Fruit fly (Drosophila melanogaster) whole organism, embryonic: ENCODE measurements around the gene Ubc6.

Experiments
- Ada2b ChIP-seq: fragments of 200-800 bp; sonication (Bioruptor generic); IDR thresholded peaks from 2 replicates; pipeline ENCODE4 v1.3.6; 2022; ENCODE audit warnings: missing biosample characterization, missing genetic modification characterization
- Adf1 ChIP-seq: fragments of 200-800 bp; sonication (Bioruptor generic); IDR thresholded peaks from 2 replicates; pipeline ENCODE4 v1.3.6; 2022; ENCODE audit warnings: missing biosample characterization, missing genetic modification characterization
- Aef1 ChIP-seq: fragments of 200-800 bp; sonication (Bioruptor generic); IDR thresholded peaks from 3 replicates; pipeline ENCODE4 v1.3.6; 2022; ENCODE audit warnings: missing biosample characterization, missing genetic modification characterization
- Antp ChIP-seq: fragments of 200-800 bp; sonication (Bioruptor generic); optimal IDR thresholded peaks from 3 replicates; lab custom pipeline; 2016; ENCODE audit warnings: missing biosample characterization, missing genetic modification characterization
- Bgb ChIP-seq: fragments of 200-800 bp; sonication (Bioruptor generic); IDR thresholded peaks from 2 replicates; pipeline ENCODE4 v1.3.6; 2022; ENCODE audit warnings: missing biosample characterization, missing genetic modification characterization; ENCODE audit not compliant: partially characterized antibody
- CG11398 ChIP-seq: fragments of 200-800 bp; sonication (Bioruptor generic); optimal IDR thresholded peaks from 2 replicates; lab custom pipeline; 2016; ENCODE audit warnings: missing biosample characterization, missing genetic modification characterization
- CG2712 ChIP-seq: fragments of 200-800 bp; optimal IDR thresholded peaks from 3 replicates; lab custom pipeline; 2019; ENCODE audit warnings: missing biosample characterization, mild to moderate bottlenecking, missing genetic modification characterization, moderate library complexity
- CG2875 ChIP-seq: fragments of 200-800 bp; sonication (Bioruptor generic); optimal IDR thresholded peaks from 2 replicates; lab custom pipeline; 2017; ENCODE audit warnings: missing biosample characterization, mild to moderate bottlenecking, missing genetic modification characterization, missing genetic modification reagents
- CG3065 ChIP-seq: fragments of 200-800 bp; sonication (Bioruptor generic); optimal IDR thresholded peaks from 2 replicates; lab custom pipeline; 2016; ENCODE audit warnings: missing biosample characterization, missing genetic modification characterization
- CG34224 ChIP-seq: fragments of 200-800 bp; sonication (Bioruptor generic); IDR thresholded peaks from 3 replicates; pipeline ENCODE4 v1.3.6; 2022; ENCODE audit warnings: missing biosample characterization, missing genetic modification characterization; ENCODE audit not compliant: partially characterized antibody
- CG34422 ChIP-seq: fragments of 200-800 bp; sonication (Bioruptor generic); IDR thresholded peaks from 3 replicates; pipeline ENCODE4 v1.3.6; 2022; ENCODE audit warnings: missing biosample characterization, missing genetic modification characterization
- CG7745 ChIP-seq: fragments of 200-800 bp; sonication (Bioruptor generic); optimal IDR thresholded peaks from 2 replicates; lab custom pipeline; 2018; ENCODE audit warnings: missing biosample characterization, mild to moderate bottlenecking, missing genetic modification characterization, moderate library complexity
- CG8290 ChIP-seq, 3 experiments: fragments of 200-800 bp; sonication (Bioruptor generic); optimal IDR thresholded peaks; 2 replicates each; lab custom pipeline; 2016 to 2019; ENCODE audit warnings: missing biosample characterization in 3 of 3, missing genetic modification characterization in 3 of 3, mild to moderate bottlenecking in 2 of 3, moderate library complexity in 1 of 3
- CG8765 ChIP-seq: fragments of 200-800 bp; sonication (Bioruptor generic); IDR thresholded peaks from 2 replicates; pipeline ENCODE4 v1.3.6; 2022; ENCODE audit warnings: missing biosample characterization, missing genetic modification characterization
- CG9437 ChIP-seq: fragments of 200-800 bp; sonication (Bioruptor generic); optimal IDR thresholded peaks from 2 replicates; lab custom pipeline; 2018; ENCODE audit warnings: missing biosample characterization, mild to moderate bottlenecking, missing genetic modification characterization
- CrebB ChIP-seq: fragments of 200-800 bp; sonication (Bioruptor generic); optimal IDR thresholded peaks from 3 replicates; lab custom pipeline; 2018; ENCODE audit warnings: missing biosample characterization, mild to moderate bottlenecking, missing genetic modification characterization
- D19B ChIP-seq: fragments of 200-800 bp; sonication (Bioruptor generic); optimal IDR thresholded peaks from 2 replicates; lab custom pipeline; 2017; ENCODE audit warnings: missing biosample characterization, mild to moderate bottlenecking, missing genetic modification characterization
- Dp ChIP-seq: fragments of 200-800 bp; sonication (Bioruptor generic); optimal IDR thresholded peaks from 2 replicates; lab custom pipeline; 2018; ENCODE audit warnings: missing biosample characterization, mild to moderate bottlenecking, missing genetic modification characterization, moderate library complexity
- Elba2 ChIP-seq: fragments of 200-800 bp; sonication (Bioruptor generic); optimal IDR thresholded peaks from 3 replicates; lab custom pipeline; 2016; ENCODE audit warnings: missing biosample characterization, missing genetic modification characterization
- Ets97D ChIP-seq: fragments of 200-800 bp; sonication (Bioruptor generic); optimal IDR thresholded peaks from 3 replicates; lab custom pipeline; 2016; ENCODE audit warnings: missing biosample characterization, missing genetic modification characterization
- Fer3 ChIP-seq: fragments of 200-800 bp; sonication (Bioruptor generic); optimal IDR thresholded peaks from 2 replicates; lab custom pipeline; 2018; ENCODE audit warnings: missing biosample characterization, mild to moderate bottlenecking, missing genetic modification characterization, moderate library complexity
- HLH3B ChIP-seq: fragments of 200-800 bp; sonication (Bioruptor generic); IDR thresholded peaks from 2 replicates; pipeline ENCODE4 v1.3.6; 2022; ENCODE audit warnings: missing biosample characterization, missing genetic modification characterization
- HLH54F ChIP-seq: fragments of 200-800 bp; sonication (Bioruptor generic); optimal IDR thresholded peaks from 3 replicates; lab custom pipeline; 2016; ENCODE audit warnings: missing biosample characterization, missing genetic modification characterization
- Hsf ChIP-seq: fragments of 200-800 bp; sonication (Bioruptor generic); optimal IDR thresholded peaks from 3 replicates; lab custom pipeline; 2016; ENCODE audit warnings: missing biosample characterization, missing genetic modification characterization
- NC2α ChIP-seq: fragments of 200-800 bp; sonication (Bioruptor generic); optimal IDR thresholded peaks from 2 replicates; lab custom pipeline; 2016; ENCODE audit warnings: missing biosample characterization, missing genetic modification characterization
- Nf-YC ChIP-seq: fragments of 200-800 bp; optimal IDR thresholded peaks from 3 replicates; lab custom pipeline; 2019; ENCODE audit warnings: missing biosample characterization, mild to moderate bottlenecking, missing genetic modification characterization, moderate library complexity
- Ravus ChIP-seq: fragments of 200-800 bp; sonication (Bioruptor generic); IDR thresholded peaks from 2 replicates; pipeline ENCODE4 v1.3.6; 2022; ENCODE audit warnings: missing biosample characterization, missing genetic modification characterization
- Scr ChIP-seq: fragments of 200-800 bp; sonication (Bioruptor generic); IDR thresholded peaks from 2 replicates; pipeline ENCODE4 v1.3.6; 2022; ENCODE audit warnings: missing biosample characterization, missing genetic modification characterization; ENCODE audit not compliant: partially characterized antibody
- az2 ChIP-seq: fragments of 200-800 bp; sonication (Bioruptor generic); optimal IDR thresholded peaks from 3 replicates; lab custom pipeline; 2016; ENCODE audit warnings: missing biosample characterization, missing genetic modification characterization
- chm ChIP-seq: fragments of 200-800 bp; sonication (Bioruptor generic); IDR thresholded peaks from 2 replicates; pipeline ENCODE4 v1.3.6; 2022; ENCODE audit warnings: missing biosample characterization, missing genetic modification characterization
- corto ChIP-seq: fragments of 200-800 bp; sonication (Bioruptor generic); optimal IDR thresholded peaks from 2 replicates; lab custom pipeline; 2016; ENCODE audit warnings: missing biosample characterization, mild to moderate bottlenecking, missing genetic modification characterization, moderate library complexity
- dpn ChIP-seq, 2 experiments: fragments of 200-800 bp; sonication (Bioruptor generic); optimal IDR thresholded peaks; 3 replicates each; lab custom pipeline; 2016; ENCODE audit warnings: missing biosample characterization in 2 of 2, missing genetic modification characterization in 2 of 2
- gsb-n ChIP-seq: fragments of 200-800 bp; sonication (Bioruptor generic); optimal IDR thresholded peaks from 3 replicates; lab custom pipeline; 2018; ENCODE audit warnings: missing biosample characterization, mild to moderate bottlenecking, missing genetic modification characterization
- klu ChIP-seq: fragments of 200-800 bp; sonication (Bioruptor generic); IDR thresholded peaks from 2 replicates; pipeline ENCODE4 v1.3.6; 2022; ENCODE audit warnings: missing biosample characterization, missing genetic modification characterization
- knrl ChIP-seq: fragments of 200-800 bp; sonication (Bioruptor generic); IDR thresholded peaks from 3 replicates; pipeline ENCODE4 v1.3.6; 2022; ENCODE audit warnings: missing biosample characterization, missing genetic modification characterization; ENCODE audit not compliant: partially characterized antibody
- lov ChIP-seq, 2 experiments: fragments of 200-800 bp in 1 of 2; fragments of >200 bp in 1 of 2; sonication (Bioruptor generic) in 1 of 2; IDR thresholded peaks in 1 of 2; optimal IDR thresholded peaks in 1 of 2; 2 replicates in 1 of 2; 3 replicates in 1 of 2; pipeline versions ENCODE4 v1.3.6 to Lab custom; 2017 to 2022; ENCODE audit warnings: missing biosample characterization in 1 of 2, missing genetic modification characterization in 1 of 2
- maf-S ChIP-seq: fragments of 200-800 bp; sonication (Bioruptor generic); optimal IDR thresholded peaks from 2 replicates; lab custom pipeline; 2016; ENCODE audit warnings: missing biosample characterization, missing genetic modification characterization
- nmo ChIP-seq: fragments of 200-800 bp; sonication (Bioruptor generic); optimal IDR thresholded peaks from 2 replicates; lab custom pipeline; 2018; ENCODE audit warnings: missing biosample characterization, mild to moderate bottlenecking, missing genetic modification characterization, moderate library complexity
- pfk ChIP-seq: fragments of 200-800 bp; sonication (Bioruptor generic); optimal IDR thresholded peaks from 2 replicates; lab custom pipeline; 2018; ENCODE audit warnings: missing biosample characterization, mild to moderate bottlenecking, missing genetic modification characterization, moderate library complexity
- pita ChIP-seq: fragments of 200-800 bp; sonication (Bioruptor generic); optimal IDR thresholded peaks from 2 replicates; lab custom pipeline; 2017; ENCODE audit warnings: missing biosample characterization, mild to moderate bottlenecking, missing genetic modification characterization
- rib ChIP-seq: fragments of 200-800 bp; sonication (Bioruptor generic); IDR thresholded peaks from 2 replicates; pipeline ENCODE4 v1.3.6; 2022; ENCODE audit warnings: missing biosample characterization, missing genetic modification characterization
- scrt ChIP-seq: fragments of 200-800 bp; sonication (Bioruptor generic); optimal IDR thresholded peaks from 2 replicates; lab custom pipeline; 2018; ENCODE audit warnings: missing biosample characterization, mild to moderate bottlenecking, missing genetic modification characterization, moderate library complexity
- tll ChIP-seq, 2 experiments: fragments of 200-800 bp in 1 of 2; fragments of >200 bp in 1 of 2; sonication (Bioruptor generic) in 1 of 2; optimal IDR thresholded peaks; 2 replicates each; lab custom pipeline; 2017 to 2019; ENCODE audit warnings: missing biosample characterization in 2 of 2, missing genetic modification characterization in 2 of 2, mild to moderate bottlenecking in 1 of 2, moderate library complexity in 1 of 2
- usp ChIP-seq: fragments of >200 bp; optimal IDR thresholded peaks from 2 replicates; lab custom pipeline; 2017; ENCODE audit warnings: missing biosample characterization, missing genetic modification characterization

Gene Ubc6

dm6 chr3R:4972961-4973595, 20.6 kb upstream of the Ubc6 start (continued):
- TF ChIP-seq pita (GFP tag; lab: Kevin White, UChicago) (peak; percentile 42), maf-S (GFP tag; lab: Kevin White, UChicago) (no peak)
- TF ChIP-seq, all 482 proteins: peak for 22

DNA sequence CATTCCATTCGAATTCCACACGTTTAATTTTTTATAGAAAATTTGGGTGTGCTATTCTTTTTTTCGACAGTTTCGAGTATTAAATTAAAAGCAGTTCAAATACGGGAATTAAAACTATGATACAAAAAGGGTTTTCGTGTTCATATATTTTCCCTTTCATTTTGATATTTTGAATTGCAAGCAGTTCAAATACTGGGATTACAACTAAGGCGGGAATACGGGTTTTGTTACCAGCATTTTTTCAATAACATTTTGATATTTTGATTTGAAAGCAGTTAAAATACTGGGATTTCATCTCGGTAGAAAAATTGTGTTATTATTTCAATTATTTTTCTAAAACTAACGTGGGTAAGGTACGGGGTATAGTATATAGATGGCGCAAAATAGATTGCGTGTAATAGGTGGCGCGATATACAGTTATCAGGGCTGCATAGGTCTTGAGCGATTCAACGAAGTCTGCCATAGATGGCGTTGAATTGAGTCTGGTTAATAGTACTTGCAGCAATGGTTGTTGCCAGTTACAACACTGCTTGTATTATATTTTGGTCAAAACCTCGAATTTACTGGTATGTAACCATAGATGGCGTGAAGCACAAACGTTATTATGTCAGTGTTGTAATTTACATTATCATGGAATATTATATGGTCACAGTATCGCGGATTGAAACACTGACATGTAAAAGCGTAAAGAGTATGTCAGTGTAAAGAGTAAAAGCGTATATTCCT, 18.1 kb upstream of the Ubc6 start:
- TF ChIP-seq CG8290 (GFP tag; optimal IDR thresholded peaks at IDR 0.05; lab: Kevin White, UChicago): peak; percentile 78
- TF ChIP-seq CG8290 (tag; optimal IDR thresholded peaks at IDR 0.05; lab: Kevin White, UChicago): peak in 1 of 2 experiments; percentile 93
- TF ChIP-seq CG3065 (GFP tag; lab: Kevin White, UChicago): no peak
- TF ChIP-seq chm (GFP tag; lab: Robert Waterston, UW): peak; percentile 71
- no peak for TF ChIP-seq D19B (GFP tag; lab: Kevin White, UChicago)
- TF ChIP-seq Ada2b (GFP tag; lab: Robert Waterston, UW): peak; percentile 35; the same call in 1 of the 2 replicates
- no peak for TF ChIP-seq scrt (GFP tag; lab: Kevin White, UChicago)
- no peak for TF ChIP-seq rib (GFP tag; lab: Robert Waterston, UW)
- TF ChIP-seq HLH3B: peak; percentile 34; the same call in 1 of the 2 replicates
- TF ChIP-seq CG34422 (GFP tag; lab: Robert Waterston, UW): peak; percentile 83; the same call in 2 of the 3 replicates
- TF ChIP-seq CG7745 (tag; lab: Kevin White, UChicago): no peak
- TF ChIP-seq Elba2 (GFP tag; lab: Kevin White, UChicago): no peak
- TF ChIP-seq CG2875: peak; percentile 4
- peak; percentile 97 for TF ChIP-seq pita (GFP tag; lab: Kevin White, UChicago)
- peak; percentile 82 for TF ChIP-seq knrl
- TF ChIP-seq klu (GFP tag; lab: Robert Waterston, UW): no peak
- TF ChIP-seq nmo (GFP tag; lab: Kevin White, UChicago): peak; percentile 56
- TF ChIP-seq NC2α (GFP tag; lab: Kevin White, UChicago): peak; percentile 54
- no peak for TF ChIP-seq CG34224 (GFP tag; lab: Robert Waterston, UW)
- TF ChIP-seq CrebB (tag; lab: Kevin White, UChicago): peak; percentile 13
- TF ChIP-seq CG8765 (GFP tag; lab: Robert Waterston, UW): peak; percentile 44; the same call in 1 of the 2 replicates
- peak; percentile 54 for TF ChIP-seq Ets97D (GFP tag; lab: Kevin White, UChicago)
- TF ChIP-seq Ravus: no peak
- TF ChIP-seq tll (GFP tag; optimal IDR thresholded peaks at IDR 0.05; lab: Kevin White, UChicago): no peak
- TF ChIP-seq CG2712 (tag; lab: Kevin White, UChicago): peak; percentile 58
- TF ChIP-seq Aef1: peak; percentile 34; the same call in 1 of the 3 replicates
- no peak for TF ChIP-seq lov (optimal IDR thresholded peaks at IDR 0.05; lab: Kevin White, UChicago)
- TF ChIP-seq lov (GFP tag; IDR thresholded peaks at IDR 0.05; lab: Robert Waterston, UW): no peak
- TF ChIP-seq Antp: peak; percentile 79
- no peak for TF ChIP-seq gsb-n (tag; lab: Kevin White, UChicago)
- peak; percentile 11 for TF ChIP-seq Nf-YC
- TF ChIP-seq pfk: no peak
- TF ChIP-seq az2 (GFP tag; lab: Kevin White, UChicago): peak; percentile 57
- TF ChIP-seq CG11398 (GFP tag; lab: Kevin White, UChicago): no peak
- TF ChIP-seq usp (GFP tag; lab: Kevin White, UChicago): no peak
- TF ChIP-seq dpn (GFP tag; optimal IDR thresholded peaks at IDR 0.05; lab: Kevin White, UChicago): peak; percentile 62 to 73
- TF ChIP-seq Dp (GFP tag; lab: Kevin White, UChicago): peak; percentile 25
- TF ChIP-seq Hsf: peak; percentile 69
- TF ChIP-seq Fer3 (tag; lab: Kevin White, UChicago): peak; percentile 39
- TF ChIP-seq corto (GFP tag; lab: Kevin White, UChicago): no peak
- TF ChIP-seq Scr (GFP tag; lab: Robert Waterston, UW): peak; percentile 40; the same call in 1 of the 2 replicates
- peak; percentile 91 for TF ChIP-seq Bgb (GFP tag; lab: Robert Waterston, UW)
- no peak for TF ChIP-seq CG9437
- peak; percentile 70 for TF ChIP-seq HLH54F (GFP tag; lab: Kevin White, UChicago)
- TF ChIP-seq Adf1: no peak
